Worm (Caenorhabditis elegans) whole organism, L4 larva: ENCODE data around the gene flp-15.

Experiments
- F10B5.3 ChIP-seq: sonication (generic microtip); optimal IDR thresholded peaks from 2 replicates; lab custom pipeline; 2016; ENCODE audit warnings: mild to moderate bottlenecking, missing genetic modification characterization, missing compliant biosample characterization
- F37D6.2 ChIP-seq: sonication (generic microtip); optimal IDR thresholded peaks from 2 replicates; lab custom pipeline; 2016; ENCODE audit warnings: mild to moderate bottlenecking, missing genetic modification characterization, missing compliant biosample characterization
- T20F7.1 ChIP-seq: fragments of 200-800 bp; sonication (Bioruptor generic); optimal IDR thresholded peaks from 2 replicates; lab custom pipeline; 2018; ENCODE audit warnings: mild to moderate bottlenecking, missing genetic modification characterization, missing compliant biosample characterization
- T26A8.4 ChIP-seq: fragments of 200-800 bp; sonication (Bioruptor generic); IDR thresholded peaks from 2 replicates; pipeline ENCODE4 v1.3.6; 2022; ENCODE audit warnings: missing genetic modification characterization, missing compliant biosample characterization
- Y48G9A.11 ChIP-seq: fragments of 200-800 bp; sonication (Bioruptor generic); IDR thresholded peaks from 2 replicates; pipeline ENCODE4 v1.3.6; 2022; ENCODE audit warnings: missing genetic modification reagents, missing genetic modification characterization, missing compliant biosample characterization
- Y5F2A.4 ChIP-seq: fragments of 200-800 bp; sonication (Bioruptor generic); optimal IDR thresholded peaks from 2 replicates; lab custom pipeline; 2018; ENCODE audit warnings: mild to moderate bottlenecking, missing genetic modification characterization, missing compliant biosample characterization
- ZK546.5 ChIP-seq, 2 experiments: sonication (generic microtip); optimal IDR thresholded peaks; 2 replicates each; lab custom pipeline; 2017; ENCODE audit warnings: missing biosample characterization in 2 of 2, missing genetic modification characterization in 2 of 2
- aha-1 ChIP-seq: fragments of 150-350 bp; peaks from one replicate; lab custom pipeline; 2014; ENCODE audit warnings: missing biosample characterization, missing genetic modification characterization
- ama-1 ChIP-seq: fragments of 150-350 bp; optimal IDR thresholded peaks from 2 replicates; lab custom pipeline; 2014; ENCODE audit warnings: inconsistent platforms, mixed read lengths
- attf-4 ChIP-seq: sonication (generic microtip); optimal IDR thresholded peaks from 3 replicates; lab custom pipeline; 2017; ENCODE audit warnings: missing biosample characterization, missing genetic modification characterization
- ceh-20 ChIP-seq: fragments of 200-800 bp; sonication (Bioruptor generic); IDR thresholded peaks from 2 replicates; pipeline ENCODE4 v1.3.6; 2022; ENCODE audit warnings: missing genetic modification reagents, missing genetic modification characterization, missing compliant biosample characterization
- ceh-28 ChIP-seq: fragments of 150-350 bp; optimal IDR thresholded peaks from 2 replicates; lab custom pipeline; 2014; ENCODE audit warnings: missing biosample characterization, missing genetic modification reagents, missing genetic modification characterization
- ceh-32 ChIP-seq: sonication (generic microtip); optimal IDR thresholded peaks from 2 replicates; lab custom pipeline; 2016; ENCODE audit warnings: mild to moderate bottlenecking, missing genetic modification characterization, missing compliant biosample characterization; ENCODE audit not compliant: poor library complexity
- daf-12 ChIP-seq: fragments of 150-350 bp; optimal IDR thresholded peaks from 2 replicates; lab custom pipeline; 2014; ENCODE audit warnings: missing biosample characterization, missing genetic modification reagents, missing genetic modification characterization
- daf-16 ChIP-seq, 3 experiments: sonication (generic microtip); optimal IDR thresholded peaks; 2 replicates each; lab custom pipeline; 2016 to 2017; ENCODE audit warnings: missing genetic modification characterization in 3 of 3, missing genetic modification reagents in 3 of 3, mild to moderate bottlenecking in 2 of 3, missing compliant biosample characterization in 2 of 3, missing biosample characterization in 1 of 3, moderate library complexity in 1 of 3
- daf-19 ChIP-seq: fragments of 200-800 bp; sonication (Bioruptor generic); conservative IDR thresholded peaks from 2 replicates; pipeline ENCODE4 v1.3.6; 2022; ENCODE audit warnings: missing genetic modification characterization, missing compliant biosample characterization
- dmd-6 ChIP-seq: fragments of 200-800 bp; sonication (Bioruptor generic); IDR thresholded peaks from 2 replicates; pipeline ENCODE4 v1.3.6; 2022; ENCODE audit warnings: missing genetic modification reagents, missing genetic modification characterization, missing compliant biosample characterization
- duxl-1 ChIP-seq: sonication (generic microtip); optimal IDR thresholded peaks from 2 replicates; lab custom pipeline; 2016; ENCODE audit warnings: mild to moderate bottlenecking, missing genetic modification characterization, moderate library complexity, missing compliant biosample characterization; ENCODE audit not compliant: poor library complexity
- dve-1 ChIP-seq: sonication (generic microtip); optimal IDR thresholded peaks from 2 replicates; lab custom pipeline; 2017; ENCODE audit warnings: antibody characterized with exemption, mild to moderate bottlenecking, missing genetic modification characterization, missing compliant biosample characterization; ENCODE audit not compliant: insufficient read depth
- egl-43 ChIP-seq: fragments of 200-800 bp; sonication (Bioruptor generic); IDR thresholded peaks from 2 replicates; pipeline ENCODE4 v1.3.6; 2022; ENCODE audit warnings: missing genetic modification reagents, missing genetic modification characterization, missing compliant biosample characterization
- hlh-11 ChIP-seq: fragments of 200-800 bp; sonication (Bioruptor generic); optimal IDR thresholded peaks from 2 replicates; lab custom pipeline; 2018; ENCODE audit warnings: mild to moderate bottlenecking, missing genetic modification characterization, missing compliant biosample characterization
- hlh-30 ChIP-seq: sonication (generic microtip); optimal IDR thresholded peaks from 2 replicates; lab custom pipeline; 2017; ENCODE audit warnings: antibody characterized with exemption, mild to moderate bottlenecking, missing genetic modification characterization, missing compliant biosample characterization; ENCODE audit not compliant: insufficient read depth
- hmg-1.1 ChIP-seq: fragments of 200-800 bp; sonication (Bioruptor generic); IDR thresholded peaks from 2 replicates; pipeline ENCODE4 v1.3.6; 2022; ENCODE audit warnings: missing genetic modification reagents, missing genetic modification characterization, missing compliant biosample characterization
- lim-7 ChIP-seq: fragments of 200-800 bp; sonication (Bioruptor generic); IDR thresholded peaks from 2 replicates; pipeline ENCODE4 v1.3.6; 2022; ENCODE audit warnings: missing genetic modification characterization, missing compliant biosample characterization
- lsy-2 ChIP-seq, 2 experiments: fragments of 150-350 bp in 1 of 2; sonication (generic microtip) in 1 of 2; optimal IDR thresholded peaks; 2 replicates each; lab custom pipeline; 2014 to 2017; ENCODE audit warnings: missing biosample characterization in 2 of 2, missing genetic modification characterization in 2 of 2
- madf-5 ChIP-seq, 2 experiments: fragments of 200-800 bp; sonication (Bioruptor generic); IDR thresholded peaks; 2 replicates each; pipeline ENCODE4 v1.3.6; 2022; ENCODE audit warnings: missing compliant biosample characterization in 2 of 2, missing genetic modification characterization in 2 of 2
- mdl-1 ChIP-seq, 2 experiments: fragments of 150-350 bp in 1 of 2; sonication (generic microtip) in 1 of 2; optimal IDR thresholded peaks; 2 replicates each; lab custom pipeline; 2014 to 2017; ENCODE audit warnings: missing biosample characterization in 2 of 2, missing genetic modification characterization in 2 of 2
- mep-1 ChIP-seq: fragments of 150-350 bp; sonication (generic microtip); optimal IDR thresholded peaks from 3 replicates; lab custom pipeline; 2014; ENCODE audit warnings: missing biosample characterization, missing genetic modification characterization
- mes-2 ChIP-seq: sonication (generic microtip); optimal IDR thresholded peaks from 2 replicates; lab custom pipeline; 2016; ENCODE audit warnings: missing genotype, mild to moderate bottlenecking, missing genetic modification characterization, missing compliant biosample characterization; ENCODE audit not compliant: poor library complexity, severe bottlenecking
- mxl-3 ChIP-seq: fragments of 200-800 bp; sonication (Bioruptor generic); optimal IDR thresholded peaks from 2 replicates; lab custom pipeline; 2018; ENCODE audit warnings: mild to moderate bottlenecking, missing genetic modification characterization, missing compliant biosample characterization
- nhr-102 ChIP-seq: sonication (generic microtip); optimal IDR thresholded peaks from 2 replicates; lab custom pipeline; 2016; ENCODE audit warnings: mild to moderate bottlenecking, missing genetic modification characterization, moderate library complexity, missing compliant biosample characterization
- nhr-11 ChIP-seq: fragments of 150-350 bp; optimal IDR thresholded peaks from 2 replicates; lab custom pipeline; 2014; ENCODE audit warnings: missing biosample characterization, missing genetic modification characterization
- nhr-111 ChIP-seq: fragments of 200-800 bp; sonication (Bioruptor generic); optimal IDR thresholded peaks from 2 replicates; lab custom pipeline; 2018; ENCODE audit warnings: mild to moderate bottlenecking, missing genetic modification characterization, missing compliant biosample characterization
- nhr-25 ChIP-seq: sonication (generic microtip); optimal IDR thresholded peaks from 2 replicates; lab custom pipeline; 2017; ENCODE audit warnings: missing genetic modification characterization, mild to moderate bottlenecking, missing compliant biosample characterization, antibody characterized with exemption, moderate library complexity, borderline replicate concordance; ENCODE audit not compliant: insufficient read depth
- nhr-42 ChIP-seq: fragments of 200-800 bp; sonication (Bioruptor generic); IDR thresholded peaks from 2 replicates; pipeline ENCODE4 v1.3.6; 2022; ENCODE audit warnings: missing genetic modification characterization, missing compliant biosample characterization
- nhr-48 ChIP-seq: sonication (generic microtip); optimal IDR thresholded peaks from 2 replicates; lab custom pipeline; 2016; ENCODE audit warnings: mild to moderate bottlenecking, missing genetic modification characterization, missing compliant biosample characterization
- nhr-6 ChIP-seq: fragments of 150-350 bp; optimal IDR thresholded peaks from 2 replicates; lab custom pipeline; 2014; ENCODE audit warnings: missing biosample characterization, missing genetic modification characterization
- pha-4 ChIP-seq, 2 experiments: fragments of 150-350 bp in 1 of 2; fragments of 200-800 bp in 1 of 2; sonication (Bioruptor generic) in 1 of 2; IDR thresholded peaks in 1 of 2; optimal IDR thresholded peaks in 1 of 2; 2 replicates each; pipeline versions ENCODE4 v1.3.6 to Lab custom; 2014 to 2022; ENCODE audit warnings: missing genetic modification characterization in 2 of 2, missing genetic modification reagents in 2 of 2, missing biosample characterization in 1 of 2, missing compliant biosample characterization in 1 of 2
- rbr-2 ChIP-seq: sonication (generic microtip); optimal IDR thresholded peaks from 2 replicates; lab custom pipeline; 2016; ENCODE audit warnings: missing genotype, missing genetic modification characterization, missing compliant biosample characterization
- saeg-2 ChIP-seq: fragments of 200-800 bp; sonication (Bioruptor generic); IDR thresholded peaks from 2 replicates; pipeline ENCODE4 v1.3.6; 2022; ENCODE audit warnings: missing genetic modification reagents, missing genetic modification characterization, missing compliant biosample characterization
- set-16 ChIP-seq: fragments of 200-800 bp; sonication (Bioruptor generic); IDR thresholded peaks from 2 replicates; pipeline ENCODE4 v1.3.6; 2022; ENCODE audit warnings: missing genetic modification reagents, missing genetic modification characterization, missing compliant biosample characterization
- spr-1 ChIP-seq: sonication (generic microtip); optimal IDR thresholded peaks from 2 replicates; lab custom pipeline; 2016; ENCODE audit warnings: mild to moderate bottlenecking, missing genetic modification characterization, missing compliant biosample characterization
- unc-62 ChIP-seq, 3 experiments: fragments of 150-350 bp in 1 of 3; sonication (generic microtip); optimal IDR thresholded peaks in 2 of 3; peaks in 1 of 3; 1 replicate in 1 of 3; 2 replicates in 2 of 3; lab custom pipeline; 2014 to 2017; ENCODE audit warnings: missing biosample characterization in 3 of 3, missing genetic modification characterization in 3 of 3, missing genetic modification reagents in 3 of 3, missing genotype in 1 of 3
- zip-11 ChIP-seq: fragments of 200-800 bp; sonication (Bioruptor generic); IDR thresholded peaks from 2 replicates; pipeline ENCODE4 v1.3.6; 2022; ENCODE audit warnings: missing genetic modification characterization, missing compliant biosample characterization
- ztf-11 ChIP-seq: fragments of 150-350 bp; optimal IDR thresholded peaks from 2 replicates; lab custom pipeline; 2014; ENCODE audit warnings: missing biosample characterization, missing genetic modification characterization

The flp-15 gene

DNA sequence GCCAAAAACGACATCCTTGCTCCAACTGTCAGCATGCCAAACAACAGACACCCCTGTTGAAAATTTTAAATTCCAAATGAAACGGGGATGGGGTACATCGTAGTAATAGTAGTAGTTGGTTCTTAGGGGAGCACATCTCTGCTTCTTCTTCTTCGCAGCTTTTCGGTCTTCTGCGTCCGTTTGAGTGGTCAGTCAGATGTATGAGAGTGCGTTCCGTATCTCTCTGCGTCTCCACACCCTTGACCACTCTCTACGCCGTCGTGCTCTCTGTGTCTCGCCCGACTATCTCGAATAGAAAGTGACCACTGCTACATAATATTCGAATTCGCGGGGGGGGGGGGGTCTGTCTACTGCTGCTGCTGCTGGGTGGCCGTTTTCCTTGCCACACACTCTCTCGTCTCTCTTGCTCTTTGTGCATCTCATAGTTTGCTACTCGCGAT lies 45.2 kb upstream of the flp-15 start:
- TF ChIP-seq set-16 (GFP tag; lab: Robert Waterston, UW) (peak; percentile 45), hlh-11 (tag; lab: Kevin White, UChicago) (peak; percentile 83), aha-1 (tag; lab: Kevin White, UChicago) (peak; percentile 73), hmg-1.1 (GFP tag; lab: Robert Waterston, UW) (peak; percentile 30), Y5F2A.4 (no peak), rbr-2 (tag; lab: Kevin White, UChicago) (peak; percentile 39), lsy-2 (tag; optimal IDR thresholded peaks at IDR 0.05; lab: Kevin White, UChicago) (peak in 1 of 2 experiments; percentile 11), nhr-6 (tag; lab: Kevin White, UChicago) (peak; percentile 64), daf-16 (GFP tag; optimal IDR thresholded peaks at IDR 0.05; lab: Kevin White, UChicago) (no peak), daf-16 (tag; optimal IDR thresholded peaks at IDR 0.05; lab: Kevin White, UChicago) (peak; percentile 18), nhr-48 (peak; percentile 36), mes-2 (peak; percentile 23), daf-19 (GFP tag; lab: Robert Waterston, UW) (0 out of 2 replicates have a peak, but pooled peaks have one; percentile 12), mdl-1 (tag; optimal IDR thresholded peaks at IDR 0.05; lab: Kevin White, UChicago) (peak in 1 of 2 experiments; percentile 26), nhr-11 (tag; lab: Kevin White, UChicago) (peak; percentile 24), attf-4 (tag; lab: Kevin White, UChicago) (no peak), pha-4 (GFP tag; IDR thresholded peaks at IDR 0.05; lab: Robert Waterston, UW) (0 out of 2 replicates have a peak, but pooled peaks have one; percentile 14), pha-4 (tag; optimal IDR thresholded peaks at IDR 0.05; lab: Kevin White, UChicago) (no peak), ztf-11 (tag; lab: Kevin White, UChicago) (no peak), nhr-102 (tag; lab: Kevin White, UChicago) (peak; percentile 19), T26A8.4 (GFP tag; lab: Robert Waterston, UW) (peak; percentile 44; the same call in 1 of the 2 replicates), dve-1 (peak; percentile 43), zip-11 (GFP tag; lab: Robert Waterston, UW) (no peak), hlh-30 (tag; lab: Kevin White, UChicago) (peak; percentile 40), mep-1 (tag; lab: Kevin White, UChicago) (peak; percentile 41), ceh-28 (tag; lab: Kevin White, UChicago) (no peak), daf-12 (tag; lab: Kevin White, UChicago) (no peak), T20F7.1 (GFP tag; lab: Kevin White, UChicago) (no peak), dmd-6 (GFP tag; lab: Robert Waterston, UW) (peak; percentile 12; the same call in 1 of the 2 replicates)

DNA sequence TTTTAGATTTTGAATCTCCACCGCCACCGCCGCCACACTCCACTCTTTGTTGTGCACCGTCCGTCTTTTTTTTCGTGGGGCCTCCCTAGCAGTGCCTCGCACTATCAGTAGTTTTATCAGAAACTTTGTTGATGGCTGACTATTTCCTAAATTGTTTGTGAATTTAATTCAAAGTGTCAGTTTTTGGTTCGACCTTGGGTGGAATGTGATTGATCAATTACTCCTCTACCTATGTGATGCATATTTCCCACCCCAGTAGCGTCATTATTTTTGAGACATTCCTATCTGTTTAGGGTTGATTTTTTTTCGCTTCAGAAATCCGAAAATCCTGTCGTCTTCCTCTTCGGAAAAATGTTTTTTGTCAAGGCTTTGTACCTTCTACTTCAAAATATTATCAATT lies 43.0 kb upstream of the flp-15 start:
- TF ChIP-seq madf-5 (GFP tag; IDR thresholded peaks at IDR 0.05; lab: Robert Waterston, UW), result no peak
- no peak for TF ChIP-seq ceh-20 (GFP tag; lab: Robert Waterston, UW)
- peak in 1 of 2 experiments; percentile 82 for TF ChIP-seq unc-62 (GFP tag; optimal IDR thresholded peaks at IDR 0.05 in 1 of 2; lab: Kevin White, UChicago)
- no peak for TF ChIP-seq unc-62 (tag; optimal IDR thresholded peaks at IDR 0.05; lab: Kevin White, UChicago)
- TF ChIP-seq saeg-2 (GFP tag; lab: Robert Waterston, UW), result no peak
- TF ChIP-seq lim-7 (GFP tag; lab: Robert Waterston, UW), result no peak
- no peak for TF ChIP-seq egl-43 (GFP tag; lab: Robert Waterston, UW)
- no peak for TF ChIP-seq spr-1 (tag; lab: Kevin White, UChicago)
- TF ChIP-seq F10B5.3 (tag; lab: Kevin White, UChicago), result no peak
- TF ChIP-seq mxl-3, result no peak
- 0 out of 2 replicates have a peak, but pooled peaks have one; percentile 28 for TF ChIP-seq T26A8.4 (GFP tag; lab: Robert Waterston, UW)
- TF ChIP-seq ceh-32 (tag; lab: Kevin White, UChicago), result no peak
- peak; percentile 10 for TF ChIP-seq hlh-11 (tag; lab: Kevin White, UChicago)
- TF ChIP-seq ZK546.5 (tag; optimal IDR thresholded peaks at IDR 0.05; lab: Kevin White, UChicago), result no peak
- 0 out of 2 replicates have a peak, but pooled peaks have one; percentile 38 for TF ChIP-seq Y48G9A.11 (GFP tag; lab: Robert Waterston, UW)
- no peak for TF ChIP-seq nhr-42 (GFP tag; lab: Robert Waterston, UW)
- TF ChIP-seq duxl-1 (tag; lab: Kevin White, UChicago), result no peak
- TF ChIP-seq nhr-25, result peak; percentile 19
- TF ChIP-seq nhr-48, result no peak
- no peak for TF ChIP-seq T20F7.1 (GFP tag; lab: Kevin White, UChicago)
- TF ChIP-seq nhr-111 (GFP tag; lab: Kevin White, UChicago), result no peak
- no peak for TF ChIP-seq ama-1 (lab: Kevin White, UChicago)
- TF ChIP-seq F37D6.2 (tag; lab: Kevin White, UChicago), result no peak
- TF ChIP-seq, all 104 proteins: peak for 5
